Fruit fly (Drosophila melanogaster): Measurements from ENCODE around the gene CG15365.

Gene CG15365

dm6 chrX:9040855-9041254 lies 26.9 kb downstream of the CG15365 start:
- TF ChIP-seq Mnt (GFP tag; optimal IDR thresholded peaks at IDR 0.05) (no peak), CG33017 (tag; optimal IDR thresholded peaks at IDR 0.05) (no peak), bab1 (GFP tag; optimal IDR thresholded peaks at IDR 0.05) (peak; percentile 23), kay (GFP tag; ENCODE audit: borderline replicate concordance) (no peak), CG12768 (GFP tag; optimal IDR thresholded peaks at IDR 0.05) (no peak), Hr96 (GFP tag; optimal IDR thresholded peaks at IDR 0.05) (no peak)

DNA sequence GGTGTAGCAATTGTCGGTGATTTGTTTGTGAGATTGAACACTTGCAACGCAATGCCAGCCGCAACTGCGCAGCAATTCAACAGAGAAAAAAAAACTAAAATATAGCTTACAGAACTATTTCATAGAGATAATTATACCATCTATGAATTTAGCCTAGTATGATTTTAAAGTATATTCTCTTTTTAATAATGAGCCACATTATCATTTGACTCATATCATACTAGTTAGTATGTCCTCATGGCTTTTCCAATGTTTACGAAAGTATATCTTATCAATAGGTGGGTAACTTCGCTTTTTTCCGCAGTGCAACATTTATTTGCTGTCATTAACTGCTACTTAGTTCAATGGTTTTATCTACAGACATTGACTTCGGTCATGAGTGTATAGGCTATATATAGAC lies 29.0 kb downstream of the CG15365 start:
- TF ChIP-seq CG14711 (tag; optimal IDR thresholded peaks at IDR 0.05) (no peak), tj (GFP tag; optimal IDR thresholded peaks at IDR 0.05) (no peak), Mnt (GFP tag; optimal IDR thresholded peaks at IDR 0.05) (no peak), Clk (GFP tag; optimal IDR thresholded peaks at IDR 0.05) (no peak), ovo (GFP tag; optimal IDR thresholded peaks at IDR 0.05) (no peak), kay (GFP tag; ENCODE audit: borderline replicate concordance) (no peak), CG33017 (tag; optimal IDR thresholded peaks at IDR 0.05) (no peak), CG5204 (GFP tag; optimal IDR thresholded peaks at IDR 0.05) (no peak), CG12768 (GFP tag; optimal IDR thresholded peaks at IDR 0.05) (no peak), cic (GFP tag; optimal IDR thresholded peaks at IDR 0.05) (no peak), CG7101 (tag; optimal IDR thresholded peaks at IDR 0.05) (no peak), pad (GFP tag; optimal IDR thresholded peaks at IDR 0.05) (no peak), Hr96 (GFP tag; optimal IDR thresholded peaks at IDR 0.05) (no peak), bab1 (GFP tag; optimal IDR thresholded peaks at IDR 0.05) (no peak), CG11617 (GFP tag; optimal IDR thresholded peaks at IDR 0.05) (no peak), CG1620 (GFP tag; optimal IDR thresholded peaks at IDR 0.05) (no peak), CG7045 (GFP tag; optimal IDR thresholded peaks at IDR 0.05) (no peak), Crg-1 (GFP tag; optimal IDR thresholded peaks at IDR 0.05) (no peak)

- TF ChIP-seq cic (GFP tag; optimal IDR thresholded peaks at IDR 0.05) (no peak), kay (GFP tag; ENCODE audit: borderline replicate concordance) (no peak), CG7101 (tag; optimal IDR thresholded peaks at IDR 0.05) (no peak), cnc (optimal IDR thresholded peaks at IDR 0.05) (no peak), Hr96 (GFP tag; optimal IDR thresholded peaks at IDR 0.05) (no peak), CG33017 (tag; optimal IDR thresholded peaks at IDR 0.05) (no peak), CG7045 (GFP tag; optimal IDR thresholded peaks at IDR 0.05) (no peak), Crg-1 (GFP tag; optimal IDR thresholded peaks at IDR 0.05) (no peak), CG11617 (GFP tag; optimal IDR thresholded peaks at IDR 0.05) (no peak), ovo (GFP tag; optimal IDR thresholded peaks at IDR 0.05) (no peak), tj (GFP tag; optimal IDR thresholded peaks at IDR 0.05) (no peak), CG12768 (GFP tag; optimal IDR thresholded peaks at IDR 0.05) (no peak)
Measured at dm6 chrX:9036113-9036512, 31.7 kb downstream of the CG15365 start.

- TF ChIP-seq CG5204 (GFP tag; optimal IDR thresholded peaks at IDR 0.05) (no peak), ovo (GFP tag; optimal IDR thresholded peaks at IDR 0.05) (no peak), CG1620 (GFP tag; optimal IDR thresholded peaks at IDR 0.05) (no peak), Crg-1 (GFP tag; optimal IDR thresholded peaks at IDR 0.05) (no peak), cic (GFP tag; optimal IDR thresholded peaks at IDR 0.05) (peak; percentile 33), bab1 (GFP tag; optimal IDR thresholded peaks at IDR 0.05) (peak; percentile 27), tj (GFP tag; optimal IDR thresholded peaks at IDR 0.05) (peak; percentile 38), CG12768 (GFP tag; optimal IDR thresholded peaks at IDR 0.05) (peak; percentile 13), Mnt (GFP tag; optimal IDR thresholded peaks at IDR 0.05) (peak; percentile 23), pad (GFP tag; optimal IDR thresholded peaks at IDR 0.05) (no peak)
Measured at dm6 chrX:9029900-9030373, 37.8 kb downstream of the CG15365 start, which contains the start of gene Nost. TSS of gene Nost (plus strand) at chrX:9030205.

- no peak for TF ChIP-seq cnc (optimal IDR thresholded peaks at IDR 0.05)
- TF ChIP-seq kay (GFP tag; ENCODE audit: borderline replicate concordance) = peak; percentile 78
- TF ChIP-seq pad (GFP tag; optimal IDR thresholded peaks at IDR 0.05) = no peak
Measured at dm6 chrX:9029416-9029815, 38.4 kb downstream of the CG15365 start.

dm6 chrX:9020092-9020491 lies 47.7 kb downstream of the CG15365 start:
- no peak for TF ChIP-seq CG5204 (GFP tag; optimal IDR thresholded peaks at IDR 0.05)
- no peak for TF ChIP-seq ovo (GFP tag; optimal IDR thresholded peaks at IDR 0.05)
- TF ChIP-seq CG14711 (tag; optimal IDR thresholded peaks at IDR 0.05) = no peak
- TF ChIP-seq CG7045 (GFP tag; optimal IDR thresholded peaks at IDR 0.05) = no peak
- no peak for TF ChIP-seq tj (GFP tag; optimal IDR thresholded peaks at IDR 0.05)
- TF ChIP-seq CG7101 (tag; optimal IDR thresholded peaks at IDR 0.05) = no peak
- TF ChIP-seq CG11617 (GFP tag; optimal IDR thresholded peaks at IDR 0.05) = no peak
- no peak for TF ChIP-seq cnc (optimal IDR thresholded peaks at IDR 0.05)
- TF ChIP-seq toe (GFP tag; optimal IDR thresholded peaks at IDR 0.05) = no peak
- TF ChIP-seq CG33017 (tag; optimal IDR thresholded peaks at IDR 0.05) = no peak
- TF ChIP-seq Clk (GFP tag; optimal IDR thresholded peaks at IDR 0.05) = no peak
- TF ChIP-seq pad (GFP tag; optimal IDR thresholded peaks at IDR 0.05) = no peak
- no peak for TF ChIP-seq CG12768 (GFP tag; optimal IDR thresholded peaks at IDR 0.05)
- TF ChIP-seq Mnt (GFP tag; optimal IDR thresholded peaks at IDR 0.05) = no peak

dm6 chrX:9013339-9013939 lies 54.3 kb downstream of the CG15365 start:
- no peak for TF ChIP-seq CG14711 (tag; optimal IDR thresholded peaks at IDR 0.05)
- TF ChIP-seq Clk (GFP tag; optimal IDR thresholded peaks at IDR 0.05) = no peak
- TF ChIP-seq CG7045 (GFP tag; optimal IDR thresholded peaks at IDR 0.05) = no peak
